Fruit fly (Drosophila melanogaster) whole organism, prepupa: ENCODE data around the gene Vm26Ab.
A peak's percentile ranks its signal among the peaks of the same experiment; 100 is the strongest.

Experiments used
- Blimp-1 ChIP-seq: fragments of 200-800 bp; sonication (Bioruptor generic); optimal IDR thresholded peaks from 3 replicates; lab custom pipeline; 2017; ENCODE audit warnings: missing biosample characterization, missing genetic modification characterization, mild to moderate bottlenecking, moderate library complexity, missing genetic modification reagents
- CG10631 ChIP-seq: fragments of 200-800 bp; sonication (Bioruptor generic); optimal IDR thresholded peaks from 2 replicates; lab custom pipeline; 2016; ENCODE audit warnings: missing biosample characterization, missing genetic modification characterization
- CG11294 ChIP-seq: fragments of 200-800 bp; sonication (Bioruptor generic); IDR thresholded peaks from 2 replicates; pipeline ENCODE4 v1.3.6; 2022; ENCODE audit warnings: missing biosample characterization, missing genetic modification characterization
- CG11762 ChIP-seq: fragments of 200-800 bp; sonication (Bioruptor generic); optimal IDR thresholded peaks from 3 replicates; lab custom pipeline; 2016; ENCODE audit warnings: missing biosample characterization, missing genetic modification characterization; ENCODE audit not compliant: insufficient read depth
- CG11902 ChIP-seq: fragments of 200-800 bp; sonication (Bioruptor generic); optimal IDR thresholded peaks from 3 replicates; lab custom pipeline; 2016; ENCODE audit warnings: missing biosample characterization, missing genetic modification characterization
- CG15336 ChIP-seq: fragments of 200-800 bp; sonication (Bioruptor generic); IDR thresholded peaks from 2 replicates; pipeline ENCODE4 v1.3.6; 2022; ENCODE audit warnings: missing biosample characterization, missing genetic modification characterization
- CG1621 ChIP-seq: fragments of 200-800 bp; sonication (Bioruptor generic); optimal IDR thresholded peaks from 3 replicates; lab custom pipeline; 2018; ENCODE audit warnings: missing biosample characterization, mild to moderate bottlenecking, missing genetic modification characterization
- CG16779 ChIP-seq: fragments of 200-800 bp; sonication (Bioruptor generic); optimal IDR thresholded peaks from 3 replicates; lab custom pipeline; 2017; ENCODE audit warnings: missing biosample characterization, mild to moderate bottlenecking, missing genetic modification characterization
- CG31627 ChIP-seq: fragments of 200-800 bp; sonication (Bioruptor generic); optimal IDR thresholded peaks from 3 replicates; lab custom pipeline; 2016; ENCODE audit warnings: missing biosample characterization, missing genetic modification characterization
- CG32006 ChIP-seq: fragments of 200-800 bp; sonication (Bioruptor generic); optimal IDR thresholded peaks from 3 replicates; lab custom pipeline; 2017; ENCODE audit warnings: missing biosample characterization, mild to moderate bottlenecking, missing genetic modification characterization
- CG34406 ChIP-seq: fragments of 200-800 bp; sonication (Bioruptor generic); optimal IDR thresholded peaks from 3 replicates; lab custom pipeline; 2016; ENCODE audit warnings: missing biosample characterization, missing genetic modification characterization
- CG3919 ChIP-seq: fragments of 200-800 bp; sonication (Bioruptor generic); optimal IDR thresholded peaks from 3 replicates; lab custom pipeline; 2016; ENCODE audit warnings: missing biosample characterization, missing genetic modification characterization
- CG4318 ChIP-seq: fragments of 200-800 bp; sonication (Bioruptor generic); optimal IDR thresholded peaks from 3 replicates; lab custom pipeline; 2017; ENCODE audit warnings: missing biosample characterization, mild to moderate bottlenecking, missing genetic modification characterization
- CG6163 ChIP-seq: fragments of 200-800 bp; sonication (Bioruptor generic); IDR thresholded peaks from 3 replicates; pipeline ENCODE4 v1.3.6; 2022; ENCODE audit warnings: missing biosample characterization, missing genetic modification characterization
- CG6276 ChIP-seq: fragments of 200-800 bp; sonication (Bioruptor generic); optimal IDR thresholded peaks from 2 replicates; lab custom pipeline; 2017; ENCODE audit warnings: missing biosample characterization, mild to moderate bottlenecking, missing genetic modification characterization
- CG6854 ChIP-seq: fragments of 200-800 bp; sonication (Bioruptor generic); optimal IDR thresholded peaks from 2 replicates; lab custom pipeline; 2017; ENCODE audit warnings: missing biosample characterization, mild to moderate bottlenecking, missing genetic modification characterization
- CG7368 ChIP-seq: fragments of 200-800 bp; sonication (Bioruptor generic); optimal IDR thresholded peaks from 3 replicates; lab custom pipeline; 2016; ENCODE audit warnings: missing biosample characterization, missing genetic modification characterization
- CG8119 ChIP-seq: fragments of 200-800 bp; sonication (Bioruptor generic); IDR thresholded peaks from 3 replicates; pipeline ENCODE4 v1.3.6; 2022; ENCODE audit warnings: missing biosample characterization, missing genetic modification characterization
- CG8319 ChIP-seq: fragments of 200-800 bp; sonication (Bioruptor generic); optimal IDR thresholded peaks from 3 replicates; lab custom pipeline; 2016; ENCODE audit warnings: missing biosample characterization, missing genetic modification characterization
- CG8632 ChIP-seq: fragments of 200-800 bp; sonication (Bioruptor generic); optimal IDR thresholded peaks from 3 replicates; lab custom pipeline; 2016; ENCODE audit warnings: missing biosample characterization, missing genetic modification characterization
- CG9139 ChIP-seq: fragments of 200-800 bp; sonication (Bioruptor generic); optimal IDR thresholded peaks from 3 replicates; lab custom pipeline; 2017; ENCODE audit warnings: missing biosample characterization, mild to moderate bottlenecking, missing genetic modification characterization
- Eip78C ChIP-seq: fragments of 200-800 bp; sonication (Bioruptor generic); peaks from one replicate; lab custom pipeline; 2016; ENCODE audit warnings: missing biosample characterization, missing genetic modification characterization
- Ets21C ChIP-seq: fragments of 200-800 bp; sonication (Bioruptor generic); optimal IDR thresholded peaks from 3 replicates; lab custom pipeline; 2016; ENCODE audit warnings: missing biosample characterization, missing genetic modification characterization
- Ets96B ChIP-seq: fragments of 200-800 bp; optimal IDR thresholded peaks from 2 replicates; lab custom pipeline; 2019; ENCODE audit warnings: missing biosample characterization, mild to moderate bottlenecking, missing genetic modification characterization, moderate library complexity
- Gug ChIP-seq: fragments of 200-800 bp; sonication (Bioruptor generic); IDR thresholded peaks from 2 replicates; pipeline ENCODE4 v1.3.6; 2022; ENCODE audit warnings: missing biosample characterization, missing genetic modification characterization
- Hr38 ChIP-seq: sonication (Bioruptor generic); optimal IDR thresholded peaks from 2 replicates; lab custom pipeline; 2016; ENCODE audit warnings: missing biosample characterization, missing genetic modification characterization
- Hr4 ChIP-seq: fragments of 200-800 bp; sonication (Bioruptor generic); optimal IDR thresholded peaks from 3 replicates; lab custom pipeline; 2016; ENCODE audit warnings: missing biosample characterization, missing genetic modification characterization
- Lpt ChIP-seq: fragments of 200-800 bp; sonication (Bioruptor generic); optimal IDR thresholded peaks from 3 replicates; lab custom pipeline; 2016; ENCODE audit warnings: missing biosample characterization, missing genetic modification characterization
- Sox102F ChIP-seq: fragments of 200-800 bp; sonication (Bioruptor generic); optimal IDR thresholded peaks from 2 replicates; lab custom pipeline; 2016; ENCODE audit warnings: missing biosample characterization, mild to moderate bottlenecking, missing genetic modification characterization
- Sox14 ChIP-seq: fragments of 200-800 bp; sonication (Bioruptor generic); optimal IDR thresholded peaks from 3 replicates; lab custom pipeline; 2016; ENCODE audit warnings: missing biosample characterization, missing genetic modification characterization
- Sox15 ChIP-seq: fragments of 200-800 bp; sonication (Bioruptor generic); optimal IDR thresholded peaks from 3 replicates; lab custom pipeline; 2016; ENCODE audit warnings: missing biosample characterization, missing genetic modification characterization
- achi ChIP-seq: fragments of 200-800 bp; sonication (Bioruptor generic); optimal IDR thresholded peaks from 3 replicates; lab custom pipeline; 2016; ENCODE audit warnings: missing biosample characterization, missing genetic modification characterization
- acj6 ChIP-seq: fragments of 200-800 bp; sonication (Bioruptor generic); optimal IDR thresholded peaks from 3 replicates; lab custom pipeline; 2016; ENCODE audit warnings: missing biosample characterization, missing genetic modification characterization
- cyc ChIP-seq: fragments of 200-800 bp; sonication (Bioruptor generic); optimal IDR thresholded peaks from 3 replicates; lab custom pipeline; 2016; ENCODE audit warnings: missing biosample characterization, missing genetic modification characterization
- dsx ChIP-seq: fragments of 200-800 bp; optimal IDR thresholded peaks from 3 replicates; lab custom pipeline; 2019; ENCODE audit warnings: missing biosample characterization, mild to moderate bottlenecking, missing genetic modification characterization, moderate library complexity; ENCODE audit not compliant: poor library complexity, severe bottlenecking
- eg ChIP-seq: fragments of 200-800 bp; sonication (Bioruptor generic); IDR thresholded peaks from 3 replicates; pipeline ENCODE4 v1.3.6; 2022; ENCODE audit warnings: missing biosample characterization, missing genetic modification characterization
- fd59A ChIP-seq: fragments of 200-800 bp; sonication (Bioruptor generic); optimal IDR thresholded peaks from 2 replicates; lab custom pipeline; 2017; ENCODE audit warnings: missing biosample characterization, mild to moderate bottlenecking, missing genetic modification characterization, missing genetic modification reagents
- fd85E ChIP-seq: fragments of 200-800 bp; sonication (Bioruptor generic); optimal IDR thresholded peaks from 3 replicates; lab custom pipeline; 2016; ENCODE audit warnings: missing biosample characterization, missing genetic modification characterization
- fkh ChIP-seq: fragments of 200-800 bp; sonication (Bioruptor generic); optimal IDR thresholded peaks from 3 replicates; lab custom pipeline; 2017; ENCODE audit warnings: missing biosample characterization, mild to moderate bottlenecking, missing genetic modification characterization, moderate library complexity
- lz ChIP-seq: fragments of 200-800 bp; sonication (Bioruptor generic); optimal IDR thresholded peaks from 3 replicates; lab custom pipeline; 2016; ENCODE audit warnings: missing biosample characterization, missing genetic modification characterization
- net ChIP-seq: fragments of 200-800 bp; sonication (Bioruptor generic); optimal IDR thresholded peaks from 3 replicates; lab custom pipeline; 2016; ENCODE audit warnings: missing biosample characterization, missing genetic modification characterization
- salr ChIP-seq, 2 experiments: fragments of 200-800 bp; sonication (Bioruptor generic); optimal IDR thresholded peaks; 3 replicates each; lab custom pipeline; 2016 to 2018; ENCODE audit warnings: missing biosample characterization in 2 of 2, missing genetic modification characterization in 2 of 2, mild to moderate bottlenecking in 1 of 2
- spab ChIP-seq: fragments of 200-800 bp; sonication (Bioruptor generic); optimal IDR thresholded peaks from 2 replicates; lab custom pipeline; 2017; ENCODE audit warnings: missing biosample characterization, mild to moderate bottlenecking, missing genetic modification characterization, missing genetic modification reagents
- ss ChIP-seq, 2 experiments: fragments of 200-800 bp; sonication (Bioruptor generic); optimal IDR thresholded peaks; 2 replicates in 1 of 2; 3 replicates in 1 of 2; lab custom pipeline; 2017 to 2018; ENCODE audit warnings: mild to moderate bottlenecking in 2 of 2, missing biosample characterization in 2 of 2, missing genetic modification characterization in 2 of 2, moderate library complexity in 1 of 2
- svp ChIP-seq: fragments of 200-800 bp; sonication (Bioruptor generic); peaks from one replicate; lab custom pipeline; 2016; ENCODE audit warnings: missing biosample characterization, missing genetic modification characterization
- topi ChIP-seq: fragments of 200-800 bp; sonication (Bioruptor generic); optimal IDR thresholded peaks from 3 replicates; lab custom pipeline; 2016; ENCODE audit warnings: missing biosample characterization, missing genetic modification characterization
- vri ChIP-seq: fragments of 200-800 bp; sonication (Bioruptor generic); optimal IDR thresholded peaks from 3 replicates; lab custom pipeline; 2016; ENCODE audit warnings: missing biosample characterization, mild to moderate bottlenecking, missing genetic modification characterization

The Vm26Ab gene

dm6 chr2L:5980862-5981432 lies 24.1 kb downstream of the Vm26Ab start, which contains the start of gene chic (continued):
- TF ChIP-seq Sox15 (GFP tag; lab: Kevin White, UChicago) = no peak
- no peak for TF ChIP-seq CG7368 (GFP tag; lab: Kevin White, UChicago)
- TF ChIP-seq CG10631 (GFP tag; lab: Kevin White, UChicago) = no peak
- no peak for TF ChIP-seq Sox14 (GFP tag; lab: Kevin White, UChicago)
- no peak for TF ChIP-seq CG31627 (GFP tag; lab: Kevin White, UChicago)
- TF ChIP-seq fkh (GFP tag; lab: Kevin White, UChicago) = no peak
- TF ChIP-seq achi = no peak
- no peak for TF ChIP-seq CG9139 (GFP tag; lab: Kevin White, UChicago)
- no peak for TF ChIP-seq spab (GFP tag; lab: Kevin White, UChicago)
- peak; percentile 2 for TF ChIP-seq CG34406 (GFP tag; lab: Kevin White, UChicago)
- peak; percentile 2 to 29 for TF ChIP-seq ss (GFP tag; optimal IDR thresholded peaks at IDR 0.05; lab: Kevin White, UChicago)
- TF ChIP-seq CG3919 (GFP tag; lab: Kevin White, UChicago) = peak; percentile 24
- no peak for TF ChIP-seq lz
- peak; percentile 3 for TF ChIP-seq vri (GFP tag; lab: Kevin White, UChicago)
- peak; percentile 48 for TF ChIP-seq svp
- no peak for TF ChIP-seq CG8319 (GFP tag; lab: Kevin White, UChicago)
- no peak for TF ChIP-seq fd85E (GFP tag; lab: Kevin White, UChicago)
- TF ChIP-seq CG15336 (GFP tag; lab: Robert Waterston, UW) = no peak
- TF ChIP-seq CG16779 = no peak
- no peak for TF ChIP-seq fd59A (GFP tag; lab: Kevin White, UChicago)
- TF ChIP-seq cyc (GFP tag; lab: Kevin White, UChicago) = peak; percentile 1
- no peak for TF ChIP-seq CG11902
- no peak for TF ChIP-seq dsx (GFP tag; lab: Kevin White, UChicago)
- TF ChIP-seq Eip78C (GFP tag; lab: Kevin White, UChicago) = peak; percentile 33
- TF ChIP-seq CG4318 = no peak
- no peak for TF ChIP-seq eg (GFP tag; lab: Robert Waterston, UW)

- TF ChIP-seq fd59A (GFP tag; lab: Kevin White, UChicago) (no peak), Sox14 (GFP tag; lab: Kevin White, UChicago) (no peak), CG6276 (no peak), salr (GFP tag; optimal IDR thresholded peaks at IDR 0.05; lab: Kevin White, UChicago) (peak in 1 of 2 experiments; percentile 7), CG10631 (GFP tag; lab: Kevin White, UChicago) (no peak), CG1621 (tag; lab: Kevin White, UChicago) (no peak), CG8632 (no peak), CG11762 (GFP tag; lab: Kevin White, UChicago) (no peak), Ets21C (GFP tag; lab: Kevin White, UChicago) (no peak), CG6854 (GFP tag; lab: Kevin White, UChicago) (no peak), Blimp-1 (no peak), CG32006 (GFP tag; lab: Kevin White, UChicago) (no peak), fd85E (GFP tag; lab: Kevin White, UChicago) (no peak), CG31627 (GFP tag; lab: Kevin White, UChicago) (peak; percentile 0), CG8119 (no peak), CG15336 (GFP tag; lab: Robert Waterston, UW) (no peak), CG11902 (no peak), CG11294 (GFP tag; lab: Robert Waterston, UW) (no peak), svp (peak; percentile 43), Hr4 (GFP tag; lab: Kevin White, UChicago) (no peak), Hr38 (GFP tag; lab: Kevin White, UChicago) (no peak), acj6 (GFP tag; lab: Kevin White, UChicago) (no peak), Lpt (GFP tag; lab: Kevin White, UChicago) (no peak), CG6163 (no peak), topi (peak; percentile 8), Gug (GFP tag; lab: Robert Waterston, UW) (no peak), Sox15 (GFP tag; lab: Kevin White, UChicago) (no peak), Ets96B (tag; lab: Kevin White, UChicago) (no peak), dsx (GFP tag; lab: Kevin White, UChicago) (no peak), net (GFP tag; lab: Kevin White, UChicago) (no peak), Sox102F (GFP tag; lab: Kevin White, UChicago) (no peak), CG16779 (peak; percentile 49)
Observed at dm6 chr2L:5981433-5982333, 24.9 kb downstream of the Vm26Ab start, which contains the start of gene eIF4A. eIF4A (plus strand) TSS chr2L:5981764.
